Worm (Caenorhabditis elegans) whole organism, early embryonic: Measurements from ENCODE around the gene C25F6.8.
A peak's percentile ranks its signal among the peaks of the same experiment; 100 is the strongest.

Experiments used
- B0310.2 ChIP-seq: sonication (generic microtip); optimal IDR thresholded peaks from 2 replicates; lab custom pipeline; 2016; ENCODE audit warnings: mild to moderate bottlenecking, missing genetic modification characterization, missing compliant biosample characterization
- F13C5.2 ChIP-seq: sonication (generic microtip); optimal IDR thresholded peaks from 2 replicates; lab custom pipeline; 2017; ENCODE audit warnings: mild to moderate bottlenecking, missing genetic modification characterization, inconsistent platforms, missing compliant biosample characterization
- aly-1 ChIP-seq: sonication (generic microtip); optimal IDR thresholded peaks from 2 replicates; lab custom pipeline; 2016; ENCODE audit warnings: missing genetic modification characterization, missing compliant biosample characterization
- ama-1 ChIP-seq: fragments of 150-350 bp; optimal IDR thresholded peaks from 2 replicates; lab custom pipeline; 2014
- ceh-13 ChIP-seq: fragments of 200-800 bp; sonication (Bioruptor generic); optimal IDR thresholded peaks from 2 replicates; lab custom pipeline; 2018; ENCODE audit warnings: mild to moderate bottlenecking, missing genetic modification characterization, missing compliant biosample characterization
- ceh-36 ChIP-seq: sonication (generic microtip); optimal IDR thresholded peaks from 2 replicates; lab custom pipeline; 2016; ENCODE audit warnings: missing genetic modification characterization, inconsistent platforms, missing compliant biosample characterization
- ets-7 ChIP-seq: sonication (generic microtip); optimal IDR thresholded peaks from 2 replicates; lab custom pipeline; 2016; ENCODE audit warnings: missing genotype, missing genetic modification characterization, missing compliant biosample characterization
- flt-1 ChIP-seq: fragments of 200-800 bp; sonication (Bioruptor generic); IDR thresholded peaks from 2 replicates; pipeline ENCODE4 v1.3.6; 2022; ENCODE audit warnings: missing genetic modification characterization, missing compliant biosample characterization
- hmbx-1 ChIP-seq: sonication (generic microtip); optimal IDR thresholded peaks from 2 replicates; lab custom pipeline; 2016; ENCODE audit warnings: mild to moderate bottlenecking, missing genetic modification characterization, missing compliant biosample characterization
- hmg-4 ChIP-seq: fragments of 200-800 bp; sonication (Bioruptor generic); optimal IDR thresholded peaks from 2 replicates; lab custom pipeline; 2018; ENCODE audit warnings: mild to moderate bottlenecking, missing genetic modification characterization, missing compliant biosample characterization
- hnd-1 ChIP-seq: sonication (generic microtip); optimal IDR thresholded peaks from 2 replicates; lab custom pipeline; 2016; ENCODE audit warnings: missing genetic modification characterization, missing compliant biosample characterization
- pes-1 ChIP-seq: fragments of 200-800 bp; sonication (Bioruptor generic); IDR thresholded peaks from 2 replicates; pipeline ENCODE4 v1.3.6; 2022; ENCODE audit warnings: missing genetic modification reagents, missing genetic modification characterization, missing compliant biosample characterization
- scrt-1 ChIP-seq: fragments of 200-800 bp; sonication (Bioruptor generic); IDR thresholded peaks from 2 replicates; pipeline ENCODE4 v1.3.6; 2022; ENCODE audit warnings: missing genetic modification characterization, missing compliant biosample characterization
- sea-1 ChIP-seq: fragments of 200-800 bp; sonication (Bioruptor generic); conservative IDR thresholded peaks from 2 replicates; pipeline ENCODE4 v1.3.6; 2022; ENCODE audit warnings: missing genetic modification characterization, missing compliant biosample characterization
- tbx-11 ChIP-seq: fragments of 200-800 bp; sonication (Bioruptor generic); IDR thresholded peaks from 2 replicates; pipeline ENCODE4 v1.3.6; 2022; ENCODE audit warnings: missing genetic modification characterization, missing compliant biosample characterization
- tbx-37 ChIP-seq: fragments of 200-800 bp; sonication (Bioruptor generic); conservative IDR thresholded peaks from 2 replicates; pipeline ENCODE4 v1.3.6; 2022; ENCODE audit warnings: missing genetic modification reagents, missing genetic modification characterization, missing compliant biosample characterization
- tra-4 ChIP-seq: sonication (generic microtip); optimal IDR thresholded peaks from 2 replicates; lab custom pipeline; 2017; ENCODE audit warnings: missing genetic modification characterization, missing compliant biosample characterization

C25F6.8 gene

ce11 chrX:5467820-5468270 is 19.8 kb downstream of the C25F6.8 start, which contains the start of gene dpyd-1:
Gene dpyd-1, plus strand, starts transcription at chrX:5467870.
- no peak for TF ChIP-seq hmbx-1

- no peak for TF ChIP-seq tbx-11
These were observed 22.2 kb downstream of the C25F6.8 start for ce11 chrX:5470111-5470745.

- TF ChIP-seq ets-7 (tag; lab: Kevin White, UChicago) (no peak), tra-4 (tag; lab: Kevin White, UChicago) (no peak), B0310.2 (peak; percentile 65), sea-1 (peak; percentile 37; the same call in 1 of the 2 replicates), hmg-4 (GFP tag; lab: Kevin White, UChicago) (peak; percentile 92), flt-1 (GFP tag; lab: Robert Waterston, UW) (0 out of 2 replicates have a peak, but pooled peaks have one; percentile 7), F13C5.2 (tag; lab: Kevin White, UChicago) (peak; percentile 60), tbx-11 (0 out of 2 replicates have a peak, but pooled peaks have one; percentile 29)
These were observed 27.1 kb downstream of the C25F6.8 start for ce11 chrX:5475164-5475576.

- TF ChIP-seq scrt-1: no peak
- no peak for TF ChIP-seq ceh-36 (tag; lab: Kevin White, UChicago)
- no peak for TF ChIP-seq sea-1
- TF ChIP-seq tbx-37 (GFP tag; lab: Robert Waterston, UW): no peak
- TF ChIP-seq F13C5.2 (tag; lab: Kevin White, UChicago): no peak
- no peak for TF ChIP-seq ama-1 (lab: Kevin White, UChicago)
- TF ChIP-seq tbx-11: no peak
- TF ChIP-seq ceh-13: no peak
- TF ChIP-seq aly-1 (tag; lab: Kevin White, UChicago): no peak
- TF ChIP-seq ets-7 (tag; lab: Kevin White, UChicago): no peak
- no peak for TF ChIP-seq pes-1
- no peak for TF ChIP-seq hnd-1 (tag; lab: Kevin White, UChicago)
- no peak for TF ChIP-seq tra-4 (tag; lab: Kevin White, UChicago)
- TF ChIP-seq hmbx-1: no peak
- no peak for TF ChIP-seq hmg-4 (GFP tag; lab: Kevin White, UChicago)
- TF ChIP-seq flt-1 (GFP tag; lab: Robert Waterston, UW): no peak
- no peak for TF ChIP-seq B0310.2
These were observed 28.3 kb downstream of the C25F6.8 start for ce11 chrX:5476357-5476756.

ce11 chrX:5477597-5477996 is 29.6 kb downstream of the C25F6.8 start:
- no peak for TF ChIP-seq aly-1 (tag; lab: Kevin White, UChicago)

- TF ChIP-seq B0310.2: no peak
- no peak for TF ChIP-seq tra-4 (tag; lab: Kevin White, UChicago)
- TF ChIP-seq scrt-1: no peak
- TF ChIP-seq F13C5.2 (tag; lab: Kevin White, UChicago): no peak
These were observed 30.8 kb downstream of the C25F6.8 start for ce11 chrX:5478875-5479274.

- TF ChIP-seq ceh-13: no peak
- TF ChIP-seq sea-1: no peak
- TF ChIP-seq tbx-37 (GFP tag; lab: Robert Waterston, UW): no peak
- no peak for TF ChIP-seq scrt-1
- no peak for TF ChIP-seq B0310.2
- TF ChIP-seq flt-1 (GFP tag; lab: Robert Waterston, UW): no peak
- no peak for TF ChIP-seq ceh-36 (tag; lab: Kevin White, UChicago)
- no peak for TF ChIP-seq hmbx-1
- no peak for TF ChIP-seq hnd-1 (tag; lab: Kevin White, UChicago)
- TF ChIP-seq ama-1 (lab: Kevin White, UChicago): no peak
- no peak for TF ChIP-seq ets-7 (tag; lab: Kevin White, UChicago)
- TF ChIP-seq aly-1 (tag; lab: Kevin White, UChicago): no peak
- TF ChIP-seq pes-1: no peak
- no peak for TF ChIP-seq F13C5.2 (tag; lab: Kevin White, UChicago)
- TF ChIP-seq tbx-11: no peak
- no peak for TF ChIP-seq hmg-4 (GFP tag; lab: Kevin White, UChicago)
These were observed 31.3 kb downstream of the C25F6.8 start, which contains the start of gene dlg-1 for ce11 chrX:5479300-5479811. Gene dlg-1, plus strand, starts transcription at chrX:5479700.

- TF ChIP-seq hnd-1 (tag; lab: Kevin White, UChicago) (no peak), ceh-13 (no peak), pes-1 (no peak), tra-4 (tag; lab: Kevin White, UChicago) (no peak), aly-1 (tag; lab: Kevin White, UChicago) (no peak), scrt-1 (no peak), hmg-4 (GFP tag; lab: Kevin White, UChicago) (peak; percentile 54), tbx-11 (no peak), ama-1 (lab: Kevin White, UChicago) (no peak), ets-7 (tag; lab: Kevin White, UChicago) (no peak), ceh-36 (tag; lab: Kevin White, UChicago) (no peak), F13C5.2 (tag; lab: Kevin White, UChicago) (no peak), hmbx-1 (no peak), B0310.2 (peak; percentile 65), flt-1 (GFP tag; lab: Robert Waterston, UW) (no peak), tbx-37 (GFP tag; lab: Robert Waterston, UW) (peak; percentile 34; the same call in 1 of the 2 replicates)
These were observed 32.0 kb downstream of the C25F6.8 start for ce11 chrX:5479876-5480580.
